Worm (Caenorhabditis elegans): ENCODE data around the gene C18H7.1.

Gene C18H7.1

DNA sequence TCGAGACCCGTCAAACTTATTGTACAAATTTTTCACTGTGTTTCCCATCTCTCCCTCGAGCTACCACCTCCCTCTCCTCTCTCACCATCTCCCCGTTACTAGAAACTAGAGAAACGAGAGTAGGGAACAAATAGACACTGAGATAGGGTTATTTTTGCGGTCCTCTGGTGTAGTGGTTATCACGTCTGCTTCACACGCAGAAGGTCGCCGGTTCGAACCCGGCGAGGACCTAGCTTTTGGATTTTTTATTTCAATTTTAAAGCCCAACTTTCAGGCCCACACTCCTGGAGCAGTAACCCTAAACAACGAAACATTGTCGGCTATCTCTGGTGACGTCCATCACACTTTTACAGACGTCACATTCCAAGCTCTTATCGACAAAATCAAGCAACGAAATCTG, 5.0 kb downstream of the C18H7.1 start:
- TF ChIP-seq ama-1 (optimal IDR thresholded peaks at IDR 0.05), result no peak
- TF ChIP-seq aha-1 (tag; optimal IDR thresholded peaks at IDR 0.05), result no peak
- TF ChIP-seq lir-3 (tag; optimal IDR thresholded peaks at IDR 0.05; ENCODE audit: poor library complexity), result no peak
- TF ChIP-seq C16A3.4 (tag; optimal IDR thresholded peaks at IDR 0.05), result peak; percentile 71
- no peak for TF ChIP-seq nhr-11 (tag; optimal IDR thresholded peaks at IDR 0.05)
- TF ChIP-seq lsy-2 (tag; optimal IDR thresholded peaks at IDR 0.05), result peak; percentile 39 to 77
- TF ChIP-seq jun-1 (tag; optimal IDR thresholded peaks at IDR 0.05), result peak; percentile 51
- TF ChIP-seq nhr-12 (tag; optimal IDR thresholded peaks at IDR 0.05), result no peak
- TF ChIP-seq nhr-77 (tag; optimal IDR thresholded peaks at IDR 0.05), result peak; percentile 56
- peak; percentile 22 for TF ChIP-seq tbx-2 (tag; optimal IDR thresholded peaks at IDR 0.05)
- peak; percentile 24 for TF ChIP-seq unc-130 (tag; optimal IDR thresholded peaks at IDR 0.05)
- TF ChIP-seq efl-3 (GFP tag; optimal IDR thresholded peaks at IDR 0.05), result no peak
- TF ChIP-seq fkh-8 (tag; optimal IDR thresholded peaks at IDR 0.05), result peak; percentile 75
- peak; percentile 48 for TF ChIP-seq dsc-1 (tag; optimal IDR thresholded peaks at IDR 0.05)
- no peak for TF ChIP-seq hpl-2 (GFP tag; optimal IDR thresholded peaks at IDR 0.05)
- no peak for TF ChIP-seq pag-3 (tag; optimal IDR thresholded peaks at IDR 0.05; ENCODE audit: borderline replicate concordance, insufficient read depth)
- no peak for TF ChIP-seq tlp-1 (tag; optimal IDR thresholded peaks at IDR 0.05)
- TF ChIP-seq nhr-84 (tag; optimal IDR thresholded peaks at IDR 0.05), result no peak
- TF ChIP-seq hlh-17 (GFP tag; optimal IDR thresholded peaks at IDR 0.05; ENCODE audit: borderline replicate concordance), result no peak
- TF ChIP-seq aly-2 (tag; optimal IDR thresholded peaks at IDR 0.05), result peak; percentile 48
- no peak for TF ChIP-seq fkh-4 (tag; optimal IDR thresholded peaks at IDR 0.05; ENCODE audit: borderline replicate concordance)
- TF ChIP-seq sox-4 (tag; optimal IDR thresholded peaks at IDR 0.05), result no peak
- peak in 2 of 3 experiments; percentile 10 to 53 for TF ChIP-seq ceh-82 (tag; optimal IDR thresholded peaks at IDR 0.05)
- TF ChIP-seq vab-15 (tag; optimal IDR thresholded peaks at IDR 0.05), result no peak
- TF ChIP-seq nhr-28 (tag; optimal IDR thresholded peaks at IDR 0.05), result no peak
- no peak for TF ChIP-seq alr-1 (tag; optimal IDR thresholded peaks at IDR 0.05; ENCODE audit: borderline replicate concordance)
- no peak for TF ChIP-seq grh-1 (GFP tag; IDR thresholded peaks at IDR 0.05)
- peak; percentile 13 for TF ChIP-seq pax-3 (tag; optimal IDR thresholded peaks at IDR 0.05)
- TF ChIP-seq nhr-85 (tag), result peak; percentile 58
- TF ChIP-seq lin-35 (GFP tag; optimal IDR thresholded peaks at IDR 0.05), result peak; percentile 36 to 68
- TF ChIP-seq lin-13 (GFP tag; optimal IDR thresholded peaks at IDR 0.05), result peak; percentile 36
- no peak for TF ChIP-seq ces-1 (GFP tag; optimal IDR thresholded peaks at IDR 0.05)
- no peak for TF ChIP-seq egl-27 (tag; optimal IDR thresholded peaks at IDR 0.05)
- TF ChIP-seq hlh-4 (tag; optimal IDR thresholded peaks at IDR 0.05), result no peak
- no peak for TF ChIP-seq blmp-1 (tag; optimal IDR thresholded peaks at IDR 0.05)
- no peak for TF ChIP-seq unc-30 (tag; optimal IDR thresholded peaks at IDR 0.05)
- peak; percentile 4 for TF ChIP-seq mep-1 (tag; optimal IDR thresholded peaks at IDR 0.05)
- TF ChIP-seq nhr-20 (tag; optimal IDR thresholded peaks at IDR 0.05), result peak; percentile 51
- no peak for TF ChIP-seq nhr-237 (tag; optimal IDR thresholded peaks at IDR 0.05)
- peak; percentile 17 for TF ChIP-seq isw-1 (GFP tag; IDR thresholded peaks at IDR 0.05)
- TF ChIP-seq Y116A8C.19 (tag; optimal IDR thresholded peaks at IDR 0.05; ENCODE audit: borderline replicate concordance), result no peak
- no peak for TF ChIP-seq sup-37 (GFP tag; optimal IDR thresholded peaks at IDR 0.05)
- no peak for TF ChIP-seq ets-5 (GFP tag; IDR thresholded peaks at IDR 0.05)
- TF ChIP-seq skn-1 (tag; optimal IDR thresholded peaks at IDR 0.05), result no peak
- TF ChIP-seq zip-4 (GFP tag; optimal IDR thresholded peaks at IDR 0.05), result no peak
- TF ChIP-seq snu-23 (GFP tag; optimal IDR thresholded peaks at IDR 0.05), result peak; percentile 72
- TF ChIP-seq egl-13 (tag; optimal IDR thresholded peaks at IDR 0.05), result no peak
- TF ChIP-seq ztf-11 (tag; optimal IDR thresholded peaks at IDR 0.05), result no peak
- TF ChIP-seq C04F5.9 (tag; optimal IDR thresholded peaks at IDR 0.05), result no peak
- TF ChIP-seq unc-86 (tag; optimal IDR thresholded peaks at IDR 0.05), result no peak
- peak; percentile 3 to 53 (median 38) for TF ChIP-seq dpl-1 (GFP tag; optimal IDR thresholded peaks at IDR 0.05)
- TF ChIP-seq ceh-90 (tag; optimal IDR thresholded peaks at IDR 0.05), result no peak
- no peak for TF ChIP-seq unc-98 (GFP tag; IDR thresholded peaks at IDR 0.05)
- no peak for TF ChIP-seq pqm-1 (tag; optimal IDR thresholded peaks at IDR 0.05)
